Worm (Caenorhabditis elegans) whole organism, young adult: ENCODE data around the gene T07A5.7.
A peak's percentile ranks its signal among the peaks of the same experiment; 100 is the strongest.
"Not testable (repeated sequence)": the region's sequence is repeated elsewhere in the genome, so short reads cannot be mapped to it uniquely, and the experiment has no call there.

Experiments
- B0336.3 ChIP-seq: fragments of 200-800 bp; sonication (Bioruptor generic); IDR thresholded peaks from 2 replicates; pipeline ENCODE4 v1.3.6; 2022; ENCODE audit warnings: missing genetic modification characterization, missing compliant biosample characterization
- D2030.7 ChIP-seq: fragments of 200-800 bp; sonication (Bioruptor generic); IDR thresholded peaks from 2 replicates; pipeline ENCODE4 v1.3.6; 2022; ENCODE audit warnings: missing genetic modification reagents, missing genetic modification characterization, missing compliant biosample characterization
- F23B12.7 ChIP-seq: sonication (generic microtip); optimal IDR thresholded peaks from 2 replicates; lab custom pipeline; 2017; ENCODE audit warnings: missing genetic modification characterization, mild to moderate bottlenecking, missing compliant biosample characterization, antibody characterized with exemption, moderate library complexity; ENCODE audit not compliant: insufficient read depth
- F33H1.4 ChIP-seq: fragments of 200-800 bp; sonication (Bioruptor generic); IDR thresholded peaks from 2 replicates; pipeline ENCODE4 v1.3.6; 2022; ENCODE audit warnings: missing genetic modification reagents, missing genetic modification characterization, missing compliant biosample characterization
- F37B4.10 ChIP-seq: fragments of 200-800 bp; sonication (Bioruptor generic); IDR thresholded peaks from 2 replicates; pipeline ENCODE4 v1.3.6; 2022; ENCODE audit warnings: missing genetic modification characterization, missing compliant biosample characterization
- F39B2.1 ChIP-seq: fragments of 200-800 bp; sonication (Bioruptor generic); IDR thresholded peaks from 2 replicates; pipeline ENCODE4 v1.3.6; 2022; ENCODE audit warnings: missing genetic modification reagents, missing genetic modification characterization, missing compliant biosample characterization
- Y95B8A.8 ChIP-seq: fragments of 200-800 bp; sonication (Bioruptor generic); IDR thresholded peaks from 2 replicates; pipeline ENCODE4 v1.3.6; 2022; ENCODE audit warnings: missing genetic modification reagents, missing genetic modification characterization, missing compliant biosample characterization
- attf-5 ChIP-seq: fragments of 200-800 bp; sonication (Bioruptor generic); optimal IDR thresholded peaks from 2 replicates; lab custom pipeline; 2018; ENCODE audit warnings: mild to moderate bottlenecking, missing genetic modification characterization, missing compliant biosample characterization
- bed-2 ChIP-seq: fragments of 200-800 bp; sonication (Bioruptor generic); IDR thresholded peaks from 2 replicates; pipeline ENCODE4 v1.3.6; 2022; ENCODE audit warnings: missing genetic modification reagents, missing genetic modification characterization, missing compliant biosample characterization
- cebp-1 ChIP-seq, 2 experiments: fragments of 200-800 bp in 1 of 2; sonication (Bioruptor generic) in 1 of 2; sonication (generic microtip) in 1 of 2; IDR thresholded peaks in 1 of 2; optimal IDR thresholded peaks in 1 of 2; 2 replicates each; pipeline versions ENCODE4 v1.3.6 to Lab custom; 2017 to 2022; ENCODE audit warnings: missing compliant biosample characterization in 2 of 2, missing genetic modification characterization in 2 of 2, mild to moderate bottlenecking in 1 of 2, missing genetic modification reagents in 1 of 2, moderate library complexity in 1 of 2
- ceh-27 ChIP-seq: fragments of 200-800 bp; sonication (Bioruptor generic); optimal IDR thresholded peaks from 2 replicates; lab custom pipeline; 2018; ENCODE audit warnings: mild to moderate bottlenecking, missing genetic modification characterization, moderate library complexity, missing compliant biosample characterization
- dox-1 ChIP-seq: fragments of 200-800 bp; sonication (Bioruptor generic); IDR thresholded peaks from 2 replicates; pipeline ENCODE4 v1.3.6; 2022; ENCODE audit warnings: missing genetic modification reagents, missing genetic modification characterization, missing compliant biosample characterization
- fkh-3 ChIP-seq: sonication (generic microtip); optimal IDR thresholded peaks from 2 replicates; lab custom pipeline; 2016; ENCODE audit warnings: mild to moderate bottlenecking, missing genetic modification characterization, missing compliant biosample characterization
- hlh-26 ChIP-seq: fragments of 200-800 bp; sonication (Bioruptor generic); conservative IDR thresholded peaks from 2 replicates; pipeline ENCODE4 v1.3.6; 2022; ENCODE audit warnings: missing genetic modification reagents, missing genetic modification characterization, missing compliant biosample characterization
- hmg-1.2 ChIP-seq: fragments of 200-800 bp; sonication (Bioruptor generic); IDR thresholded peaks from 2 replicates; pipeline ENCODE4 v1.3.6; 2022; ENCODE audit warnings: missing genetic modification reagents, missing genetic modification characterization, missing compliant biosample characterization
- hsf-1 ChIP-seq: fragments of 200-800 bp; sonication (Bioruptor generic); IDR thresholded peaks from 2 replicates; pipeline ENCODE4 v1.3.6; 2022; ENCODE audit warnings: missing genetic modification reagents, missing genetic modification characterization, missing compliant biosample characterization
- let-607 ChIP-seq, 2 experiments: fragments of 200-800 bp in 1 of 2; sonication (Bioruptor generic) in 1 of 2; sonication (generic microtip) in 1 of 2; optimal IDR thresholded peaks; 2 replicates each; lab custom pipeline; 2016 to 2018; ENCODE audit warnings: mild to moderate bottlenecking in 2 of 2, missing compliant biosample characterization in 2 of 2, missing genetic modification characterization in 2 of 2, moderate library complexity in 2 of 2, missing genotype in 1 of 2
- lin-26 ChIP-seq: fragments of 200-800 bp; sonication (Bioruptor generic); IDR thresholded peaks from 2 replicates; pipeline ENCODE4 v1.3.6; 2022; ENCODE audit warnings: missing genetic modification reagents, missing genetic modification characterization, missing compliant biosample characterization
- lin-35 ChIP-seq, 3 experiments: fragments of 150-350 bp in 2 of 3; sonication (generic microtip) in 1 of 3; optimal IDR thresholded peaks; 2 replicates each; lab custom pipeline; 2014 to 2018; ENCODE audit warnings: missing biosample characterization in 3 of 3, missing genetic modification characterization in 3 of 3, missing genetic modification reagents in 3 of 3
- lin-54 ChIP-seq: fragments of 200-800 bp; sonication (Bioruptor generic); optimal IDR thresholded peaks from 2 replicates; lab custom pipeline; 2018; ENCODE audit warnings: mild to moderate bottlenecking, missing genetic modification characterization, missing compliant biosample characterization
- lsl-1 ChIP-seq: fragments of 200-800 bp; sonication (Bioruptor generic); optimal IDR thresholded peaks from 2 replicates; lab custom pipeline; 2018; ENCODE audit warnings: mild to moderate bottlenecking, missing genetic modification characterization, moderate library complexity, missing compliant biosample characterization
- madf-3 ChIP-seq: fragments of 200-800 bp; sonication (Bioruptor generic); IDR thresholded peaks from 2 replicates; pipeline ENCODE4 v1.3.6; 2022; ENCODE audit warnings: missing genetic modification reagents, missing genetic modification characterization, missing compliant biosample characterization
- madf-8 ChIP-seq: fragments of 200-800 bp; sonication (Bioruptor generic); conservative IDR thresholded peaks from 2 replicates; pipeline ENCODE4 v1.3.6; 2022; ENCODE audit warnings: missing genetic modification reagents, missing genetic modification characterization, missing compliant biosample characterization
- mcd-1 ChIP-seq: fragments of 200-800 bp; sonication (Bioruptor generic); IDR thresholded peaks from 2 replicates; pipeline ENCODE4 v1.3.6; 2022; ENCODE audit warnings: missing genetic modification reagents, missing genetic modification characterization, missing compliant biosample characterization
- mes-4 ChIP-seq: sonication (generic microtip); optimal IDR thresholded peaks from 2 replicates; lab custom pipeline; 2016; ENCODE audit warnings: missing genotype, missing genetic modification characterization, missing compliant biosample characterization
- pbrm-1 ChIP-seq: fragments of 200-800 bp; sonication (Bioruptor generic); IDR thresholded peaks from 2 replicates; pipeline ENCODE4 v1.3.6; 2022; ENCODE audit warnings: missing genetic modification reagents, missing genetic modification characterization, missing compliant biosample characterization
- sdz-38 ChIP-seq: sonication (generic microtip); optimal IDR thresholded peaks from 2 replicates; lab custom pipeline; 2016; ENCODE audit warnings: missing genotype, missing genetic modification characterization, missing compliant biosample characterization
- snpc-3.4 ChIP-seq: sonication (generic microtip); optimal IDR thresholded peaks from 2 replicates; lab custom pipeline; 2017; ENCODE audit warnings: missing genetic modification characterization, mild to moderate bottlenecking, missing compliant biosample characterization, antibody characterized with exemption, moderate library complexity, missing genotype, missing genetic modification reagents
- snpc-4 ChIP-seq, 5 experiments: fragments of 150-350 bp in 1 of 5; sonication (generic microtip) in 4 of 5; optimal IDR thresholded peaks; 2 replicates each; lab custom pipeline; 2014 to 2018; ENCODE audit warnings: missing genetic modification characterization in 5 of 5, missing biosample characterization in 3 of 5, antibody characterized with exemption in 2 of 5, mild to moderate bottlenecking in 2 of 5, missing compliant biosample characterization in 2 of 5, missing genotype in 2 of 5, moderate library complexity in 2 of 5, missing genetic modification reagents in 1 of 5
- tbp1 ChIP-seq: fragments of 200-800 bp; sonication (Bioruptor generic); optimal IDR thresholded peaks from 2 replicates; lab custom pipeline; 2018; ENCODE audit warnings: mild to moderate bottlenecking, missing genetic modification characterization, missing compliant biosample characterization
- ztf-18 ChIP-seq: sonication (generic microtip); optimal IDR thresholded peaks from 2 replicates; lab custom pipeline; 2016; ENCODE audit warnings: missing genotype, mild to moderate bottlenecking, missing genetic modification characterization, missing compliant biosample characterization
- ztf-28 ChIP-seq: fragments of 200-800 bp; sonication (Bioruptor generic); IDR thresholded peaks from 2 replicates; pipeline ENCODE4 v1.3.6; 2022; ENCODE audit warnings: missing genetic modification reagents, missing genetic modification characterization, missing compliant biosample characterization

Gene T07A5.7

ce11 chrIII:10320228-10320705, 9.4 kb upstream of the T07A5.7 start (continued):
- TF ChIP-seq dox-1 (GFP tag; lab: Robert Waterston, UW) (peak; percentile 80), snpc-4 (tag; optimal IDR thresholded peaks at IDR 0.05; lab: Kevin White, UChicago) (peak in 1 of 4 experiments; percentile 15), lin-26 (GFP tag; lab: Robert Waterston, UW) (0 out of 2 replicates have a peak, but pooled peaks have one; percentile 25), hsf-1 (GFP tag; lab: Robert Waterston, UW) (peak; percentile 67), mcd-1 (GFP tag; lab: Robert Waterston, UW) (peak; percentile 76), hmg-1.2 (GFP tag; lab: Robert Waterston, UW) (peak; percentile 49), tbp1 (GFP tag; lab: Kevin White, UChicago) (peak; percentile 6), D2030.7 (GFP tag; lab: Robert Waterston, UW) (peak; percentile 95), F33H1.4 (GFP tag; lab: Robert Waterston, UW) (peak; percentile 56), bed-2 (GFP tag; lab: Robert Waterston, UW) (0 out of 2 replicates have a peak, but pooled peaks have one; percentile 7), F37B4.10 (GFP tag; lab: Robert Waterston, UW) (0 out of 2 replicates have a peak, but pooled peaks have one; percentile 58), ztf-28 (GFP tag; lab: Robert Waterston, UW) (peak; percentile 60; the same call in 1 of the 2 replicates), Y95B8A.8 (peak; percentile 69; the same call in 1 of the 2 replicates), B0336.3 (GFP tag; lab: Robert Waterston, UW) (0 out of 2 replicates have a peak, but pooled peaks have one; percentile 9), madf-3 (GFP tag; lab: Robert Waterston, UW) (0 out of 2 replicates have a peak, but pooled peaks have one; percentile 10), ztf-18 (tag; lab: Kevin White, UChicago) (peak; percentile 67), pbrm-1 (GFP tag; lab: Robert Waterston, UW) (peak; percentile 64; the same call in 1 of the 2 replicates)
- TF ChIP-seq snpc-4 (GFP tag; optimal IDR thresholded peaks at IDR 0.05; lab: Kevin White, UChicago), result not testable (repeated sequence)

- TF ChIP-seq madf-8 (GFP tag; lab: Robert Waterston, UW), result no peak
- TF ChIP-seq snpc-4 (GFP tag; optimal IDR thresholded peaks at IDR 0.05; lab: Kevin White, UChicago), result no peak
- TF ChIP-seq snpc-4 (tag; optimal IDR thresholded peaks at IDR 0.05; lab: Kevin White, UChicago), result peak in 3 of 4 experiments; percentile 6 to 28 (median 7)
- TF ChIP-seq lin-35 (GFP tag; optimal IDR thresholded peaks at IDR 0.05; lab: Kevin White, UChicago), result peak in 1 of 3 experiments; percentile 26
- no peak for TF ChIP-seq F39B2.1
- no peak for TF ChIP-seq fkh-3
- no peak for TF ChIP-seq mes-4 (tag; lab: Kevin White, UChicago)
- TF ChIP-seq hlh-26, result no peak
- TF ChIP-seq lsl-1 (GFP tag; lab: Kevin White, UChicago), result peak; percentile 52
- TF ChIP-seq F23B12.7, result peak; percentile 43
- peak; percentile 31; the same call in 1 of the 2 replicates for TF ChIP-seq D2030.7 (GFP tag; lab: Robert Waterston, UW)
- TF ChIP-seq let-607 (tag; optimal IDR thresholded peaks at IDR 0.05; lab: Kevin White, UChicago), result peak; percentile 12 to 48
- TF ChIP-seq ceh-27 (GFP tag; lab: Kevin White, UChicago), result peak; percentile 48
- peak; percentile 95 for TF ChIP-seq hmg-1.2 (GFP tag; lab: Robert Waterston, UW)
- no peak for TF ChIP-seq sdz-38 (tag; lab: Kevin White, UChicago)
- no peak for TF ChIP-seq cebp-1 (GFP tag; IDR thresholded peaks at IDR 0.05; lab: Robert Waterston, UW)
- TF ChIP-seq cebp-1 (tag; optimal IDR thresholded peaks at IDR 0.05; lab: Kevin White, UChicago), result peak; percentile 42
- TF ChIP-seq snpc-3.4 (tag; lab: Kevin White, UChicago), result peak; percentile 9
- peak; percentile 27; the same call in 1 of the 2 replicates for TF ChIP-seq F33H1.4 (GFP tag; lab: Robert Waterston, UW)
- peak; percentile 28 for TF ChIP-seq lin-54 (GFP tag; lab: Kevin White, UChicago)
- 0 out of 2 replicates have a peak, but pooled peaks have one; percentile 24 for TF ChIP-seq dox-1 (GFP tag; lab: Robert Waterston, UW)
- TF ChIP-seq attf-5 (GFP tag; lab: Kevin White, UChicago), result peak; percentile 30
- TF ChIP-seq mcd-1 (GFP tag; lab: Robert Waterston, UW), result peak; percentile 88
- peak; percentile 33 for TF ChIP-seq ztf-18 (tag; lab: Kevin White, UChicago)
Observed at ce11 chrIII:10318755-10319154, 7.8 kb upstream of the T07A5.7 start, which contains the start of gene unc-69. Gene unc-69, plus strand, starts transcription at chrIII:10318939.
